Fruit fly (Drosophila melanogaster) Kc167 (cell line): ENCODE results near the gene Not10.

ENCODE experiments used
- psq ChIP-seq: fragments of >200 bp; optimal IDR thresholded peaks from 2 replicates; lab custom pipeline; 2017; ENCODE audit warnings: missing external identifiers
- ttk ChIP-seq: sonication (Bioruptor generic); optimal IDR thresholded peaks from 2 replicates; lab custom pipeline; 2017; ENCODE audit warnings: missing external identifiers

DNA sequence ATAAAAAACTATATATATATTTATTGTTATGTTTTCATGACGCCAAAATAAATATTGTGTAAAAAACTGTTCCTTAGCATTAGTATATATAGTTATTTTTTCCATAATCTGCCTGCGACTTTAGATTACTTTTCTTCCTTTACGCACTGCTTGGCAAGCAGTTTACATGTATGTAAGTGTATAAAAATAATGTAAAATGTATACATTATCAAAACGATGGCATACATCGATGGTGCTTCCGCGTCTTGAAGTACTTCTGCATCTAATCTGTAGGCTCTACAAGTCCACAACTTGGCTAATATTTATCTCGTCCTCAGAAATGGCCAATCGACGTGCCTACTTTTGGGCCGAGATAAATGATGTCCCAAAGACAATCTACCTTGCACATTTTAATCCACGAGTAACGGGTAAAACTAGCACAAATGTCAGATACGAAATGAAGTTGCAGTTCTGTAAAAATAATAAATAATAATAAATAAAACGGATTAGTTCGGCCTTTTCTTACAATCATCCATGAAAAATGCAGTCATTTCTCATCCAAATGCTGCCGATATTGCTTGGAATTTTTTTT, 7.6 kb downstream of the Not10 start, which contains the start of gene CG11608:
- TF ChIP-seq psq (lab: Kevin White, UChicago), result no peak
- TF ChIP-seq ttk (lab: Kevin White, UChicago), result no peak
